Worm (Caenorhabditis elegans) whole organism, dauer: ENCODE data around the gene Y54G2A.16.

Experiments used
- unc-62 ChIP-seq: sonication (generic microtip); optimal IDR thresholded peaks from 2 replicates; lab custom pipeline; 2017; ENCODE audit warnings: missing biosample characterization, missing genetic modification reagents, missing genetic modification characterization

Y54G2A.16 gene

ce11 chrIV:2851625-2852024 is 13.0 kb downstream of the Y54G2A.16 start:
- no peak for TF ChIP-seq unc-62 (GFP tag; lab: Kevin White, UChicago)

- TF ChIP-seq unc-62 (GFP tag; lab: Kevin White, UChicago), result no peak
Observed at ce11 chrIV:2850586-2850985, 14.1 kb downstream of the Y54G2A.16 start, which contains the start of gene clec-85. TSS of gene clec-85 (plus strand) at chrIV:2850886.

- no peak for TF ChIP-seq unc-62 (GFP tag; lab: Kevin White, UChicago)
Observed at ce11 chrIV:2849269-2849668, 15.4 kb downstream of the Y54G2A.16 start.

DNA sequence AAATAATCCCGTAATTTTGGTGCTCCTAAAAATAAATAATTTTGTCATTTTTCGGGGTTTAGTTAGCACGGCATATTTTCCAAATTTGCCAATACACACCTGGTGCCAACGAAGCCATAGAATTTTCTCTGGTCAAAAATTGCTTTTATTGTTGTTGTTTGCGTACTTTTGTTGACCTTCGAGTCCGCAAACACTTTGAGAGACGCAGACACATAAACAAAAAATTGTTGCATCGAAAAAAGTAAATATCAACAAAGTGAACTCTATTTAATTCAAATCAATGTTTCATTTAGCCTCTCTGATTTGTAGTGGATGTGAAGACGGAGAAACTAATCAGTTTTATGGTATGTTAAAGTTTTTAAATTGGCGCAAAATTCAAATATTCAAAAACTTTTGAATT is 18.4 kb downstream of the Y54G2A.16 start, which contains the start of gene Y54G2A.40:
Y54G2A.40 (plus strand) TSS at position 213 of the 400 bp plus-strand sequence.
- TF ChIP-seq unc-62 (GFP tag; lab: Kevin White, UChicago), result no peak

ce11 chrIV:2843882-2844281 is 20.8 kb downstream of the Y54G2A.16 start, which contains the start of gene Y54G2A.15:
TSS of gene Y54G2A.15 (minus strand) at chrIV:2843982.
- TF ChIP-seq unc-62 (GFP tag; lab: Kevin White, UChicago), result no peak

DNA sequence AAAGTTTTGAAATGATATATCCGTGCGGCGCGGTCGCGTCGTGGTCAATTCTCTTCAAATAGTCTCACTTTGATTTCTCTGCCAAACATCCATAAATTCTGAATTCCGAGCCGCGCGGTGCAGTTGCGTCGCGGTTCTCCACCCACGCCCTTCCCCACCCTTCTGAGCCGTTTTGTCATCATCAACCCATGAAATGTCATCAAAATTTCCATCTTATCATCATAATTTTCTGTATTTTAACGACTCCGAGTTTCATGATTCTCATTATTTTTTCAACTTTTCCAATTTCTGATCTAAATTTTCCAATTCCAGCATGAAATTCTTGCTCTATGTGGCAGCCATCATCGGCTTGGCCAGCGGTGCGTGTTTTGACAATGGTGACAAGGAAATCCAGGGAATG is 22.5 kb downstream of the Y54G2A.16 start, which contains the start of gene clec-84:
clec-84 (plus strand) TSS at position 301 of the 400 bp plus-strand sequence.
- TF ChIP-seq unc-62 (GFP tag; lab: Kevin White, UChicago), result no peak

ce11 chrIV:2841260-2841659 is 23.4 kb downstream of the Y54G2A.16 start, which contains the start of gene clec-83:
TSS of gene clec-83 (minus strand) at chrIV:2841472.
- no peak for TF ChIP-seq unc-62 (GFP tag; lab: Kevin White, UChicago)

DNA sequence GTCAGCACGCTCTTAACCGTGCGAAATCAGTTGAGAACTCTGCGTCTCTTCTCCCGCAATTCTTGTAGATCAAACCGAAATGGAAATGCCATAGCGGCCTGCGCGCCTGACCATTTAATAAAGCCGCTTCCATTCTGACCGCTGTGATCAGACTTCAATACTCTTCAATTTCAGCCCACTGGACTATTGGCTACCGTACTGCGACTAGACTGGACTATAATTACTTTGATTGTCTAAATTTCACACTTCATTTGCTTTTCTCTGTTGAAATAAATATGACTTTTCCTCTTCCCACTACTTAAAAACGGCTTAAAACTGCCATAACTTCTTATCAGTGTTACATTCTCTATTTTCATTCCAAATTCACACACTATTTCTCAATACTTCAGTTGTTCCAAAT is 26.3 kb downstream of the Y54G2A.16 start, which contains the start of gene Y54G2A.7:
Y54G2A.7 (plus strand) TSS at position 301 of the 400 bp plus-strand sequence.
- no peak for TF ChIP-seq unc-62 (GFP tag; lab: Kevin White, UChicago)

DNA sequence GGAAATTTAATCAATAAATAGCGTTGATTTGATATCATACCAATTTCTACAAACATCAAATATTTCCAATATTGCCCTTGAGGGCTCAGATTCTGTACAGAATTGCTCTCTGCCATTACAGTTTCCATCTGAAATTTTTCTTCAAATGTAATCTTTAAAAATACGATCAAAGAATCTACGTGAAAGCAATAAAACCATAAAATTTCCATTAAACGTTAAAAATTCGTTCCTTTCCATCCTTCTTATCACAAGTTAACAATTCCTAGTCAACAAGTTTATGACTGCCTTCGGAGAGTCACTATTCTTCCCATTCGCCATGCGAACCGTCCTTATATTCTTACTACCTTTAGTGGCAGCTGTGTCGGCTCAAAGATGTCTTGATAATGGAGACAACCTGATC is 29.3 kb downstream of the Y54G2A.16 start, which contains the start of gene clec-82:
clec-82 (plus strand) TSS at position 301 of the 400 bp plus-strand sequence.
- no peak for TF ChIP-seq unc-62 (GFP tag; lab: Kevin White, UChicago)

- no peak for TF ChIP-seq unc-62 (GFP tag; lab: Kevin White, UChicago)
Observed at ce11 chrIV:2834516-2834915, 30.1 kb downstream of the Y54G2A.16 start, which contains the start of gene pudl-2. TSS of gene pudl-2 (plus strand) at chrIV:2834816.

- no peak for TF ChIP-seq unc-62 (GFP tag; lab: Kevin White, UChicago)
Observed at ce11 chrIV:2832587-2832986, 32.1 kb downstream of the Y54G2A.16 start, which contains the start of the genes Y54G2A.48 and pudl-1. TSS of gene Y54G2A.48 (minus strand) at chrIV:2832687. TSS of gene pudl-1 (plus strand) at chrIV:2832906.

- TF ChIP-seq unc-62 (GFP tag; lab: Kevin White, UChicago), result no peak
Observed at ce11 chrIV:2826335-2826734, 38.3 kb downstream of the Y54G2A.16 start.

ce11 chrIV:2825460-2826103 is 39.1 kb downstream of the Y54G2A.16 start:
- no peak for TF ChIP-seq unc-62 (GFP tag; lab: Kevin White, UChicago)

- no peak for TF ChIP-seq unc-62 (GFP tag; lab: Kevin White, UChicago)
Observed at ce11 chrIV:2823446-2823845, 41.2 kb downstream of the Y54G2A.16 start, which contains the start of gene clec-80. TSS of gene clec-80 (plus strand) at chrIV:2823746.

DNA sequence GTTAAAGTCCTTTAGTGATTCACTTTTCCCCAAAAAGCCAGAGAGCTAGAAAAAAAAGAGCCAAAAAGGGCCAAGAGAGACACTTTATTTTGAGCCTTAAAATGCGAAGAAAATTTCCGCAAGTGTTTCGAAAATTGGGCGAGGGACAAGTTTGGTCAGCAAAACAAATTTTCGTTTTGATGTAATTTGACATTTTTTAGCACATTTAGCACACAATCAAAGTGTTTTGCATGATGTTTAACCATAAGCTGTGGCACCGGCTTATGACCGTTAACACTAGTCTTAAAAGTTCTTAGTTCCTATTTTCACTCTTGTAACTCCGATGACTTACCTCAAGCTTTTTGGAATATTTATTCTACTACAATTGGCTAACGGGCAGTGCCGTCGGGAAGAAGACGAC is 44.2 kb downstream of the Y54G2A.16 start, which contains the start of gene Y54G2A.37:
Y54G2A.37 (plus strand) TSS at position 301 of the 400 bp plus-strand sequence.
- no peak for TF ChIP-seq unc-62 (GFP tag; lab: Kevin White, UChicago)

DNA sequence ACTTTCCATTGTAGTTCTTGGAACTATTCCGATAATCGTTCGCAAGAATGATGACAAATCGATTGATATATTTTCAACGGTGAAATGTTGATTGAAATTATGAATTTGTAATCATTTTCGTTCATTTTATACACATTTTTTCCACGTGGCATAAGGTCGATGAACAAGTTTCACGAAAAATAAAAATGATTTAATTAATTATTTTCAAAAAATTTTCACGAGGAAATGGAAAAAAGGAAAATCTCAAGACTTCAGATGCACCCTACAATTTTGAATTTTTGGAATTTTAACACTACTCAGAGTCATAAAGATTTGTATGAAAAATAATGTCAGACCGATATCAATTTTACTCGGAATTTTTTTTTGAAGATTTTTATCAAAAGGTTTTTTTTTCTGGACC is 45.0 kb downstream of the Y54G2A.16 start, which contains the start of gene Y54G2A.13:
Y54G2A.13 (minus strand) TSS at position 101 of the 400 bp plus-strand sequence.
- no peak for TF ChIP-seq unc-62 (GFP tag; lab: Kevin White, UChicago)
